Worm (Caenorhabditis elegans) whole organism, mixed stage, embryonic: ENCODE measurements around the gene ttr-35.

Source experiments
- M03D4.4 ChIP-seq: sonication (generic microtip); optimal IDR thresholded peaks from 2 replicates; lab custom pipeline; 2017; ENCODE audit warnings: mild to moderate bottlenecking, missing genetic modification characterization, missing compliant biosample characterization
- bed-3 ChIP-seq: fragments of 200-800 bp; sonication (Bioruptor generic); optimal IDR thresholded peaks from 3 replicates; lab custom pipeline; 2018; ENCODE audit warnings: mild to moderate bottlenecking, missing genetic modification characterization, moderate library complexity, missing compliant biosample characterization
- ceh-39 ChIP-seq: fragments of 150-350 bp; optimal IDR thresholded peaks from 2 replicates; lab custom pipeline; 2014; ENCODE audit warnings: missing biosample characterization, missing genetic modification characterization
- ceh-43 ChIP-seq: fragments of 200-800 bp; sonication (Bioruptor generic); optimal IDR thresholded peaks from 2 replicates; lab custom pipeline; 2018; ENCODE audit warnings: mild to moderate bottlenecking, missing genetic modification characterization, moderate library complexity, missing compliant biosample characterization
- ceh-83 ChIP-seq: fragments of 200-800 bp; sonication (Bioruptor generic); optimal IDR thresholded peaks from 2 replicates; lab custom pipeline; 2018; ENCODE audit warnings: mild to moderate bottlenecking, missing genetic modification characterization, missing compliant biosample characterization
- ces-1 ChIP-seq: fragments of 150-350 bp; optimal IDR thresholded peaks from 2 replicates; lab custom pipeline; 2014; ENCODE audit warnings: missing biosample characterization, missing genetic modification reagents, missing genetic modification characterization
- cnd-1 ChIP-seq: fragments of 200-800 bp; sonication (Bioruptor generic); optimal IDR thresholded peaks from 2 replicates; lab custom pipeline; 2018; ENCODE audit warnings: mild to moderate bottlenecking, missing genetic modification characterization, missing compliant biosample characterization
- drap-1 ChIP-seq: fragments of 200-800 bp; sonication (Bioruptor generic); optimal IDR thresholded peaks from 3 replicates; lab custom pipeline; 2018; ENCODE audit warnings: mild to moderate bottlenecking, missing genetic modification characterization, missing compliant biosample characterization
- elt-1 ChIP-seq: sonication (generic microtip); optimal IDR thresholded peaks from 2 replicates; lab custom pipeline; 2017; ENCODE audit warnings: missing genetic modification characterization, mild to moderate bottlenecking, missing compliant biosample characterization, antibody characterized with exemption, moderate library complexity, borderline replicate concordance; ENCODE audit not compliant: insufficient read depth
- ham-2 ChIP-seq: fragments of 200-800 bp; sonication (Bioruptor generic); optimal IDR thresholded peaks from 2 replicates; lab custom pipeline; 2018; ENCODE audit warnings: mild to moderate bottlenecking, missing genetic modification characterization, missing compliant biosample characterization
- hlh-1 ChIP-seq: fragments of 150-350 bp; optimal IDR thresholded peaks from 2 replicates; lab custom pipeline; 2014; ENCODE audit warnings: missing biosample characterization, missing genetic modification reagents, missing genetic modification characterization
- lin-13 ChIP-seq: fragments of 150-350 bp; optimal IDR thresholded peaks from 2 replicates; lab custom pipeline; 2014; ENCODE audit warnings: missing biosample characterization, missing genetic modification characterization
- lin-32 ChIP-seq: fragments of 200-800 bp; sonication (Bioruptor generic); optimal IDR thresholded peaks from 2 replicates; lab custom pipeline; 2018; ENCODE audit warnings: mild to moderate bottlenecking, missing genetic modification characterization, missing compliant biosample characterization
- lsy-2 ChIP-seq: fragments of 150-350 bp; optimal IDR thresholded peaks from 2 replicates; lab custom pipeline; 2014; ENCODE audit warnings: missing biosample characterization, missing genetic modification characterization
- mab-5 ChIP-seq: fragments of 150-350 bp; optimal IDR thresholded peaks from 2 replicates; lab custom pipeline; 2014; ENCODE audit warnings: missing biosample characterization, missing genetic modification characterization
- mep-1 ChIP-seq: fragments of 150-350 bp; optimal IDR thresholded peaks from 2 replicates; lab custom pipeline; 2017; ENCODE audit warnings: missing biosample characterization, missing genetic modification reagents, missing genetic modification characterization, inconsistent platforms
- mls-2 ChIP-seq: sonication (generic microtip); optimal IDR thresholded peaks from 2 replicates; lab custom pipeline; 2016; ENCODE audit warnings: mild to moderate bottlenecking, missing genetic modification characterization, moderate library complexity, missing compliant biosample characterization
- nhr-12 ChIP-seq: fragments of 150-350 bp; optimal IDR thresholded peaks from 2 replicates; lab custom pipeline; 2014; ENCODE audit warnings: missing biosample characterization, missing genetic modification characterization
- nhr-2 ChIP-seq: fragments of 150-350 bp; optimal IDR thresholded peaks from 2 replicates; lab custom pipeline; 2014; ENCODE audit warnings: missing biosample characterization, missing genetic modification characterization
- nhr-237 ChIP-seq: fragments of 150-350 bp; optimal IDR thresholded peaks from 2 replicates; lab custom pipeline; 2014; ENCODE audit warnings: missing biosample characterization, missing genetic modification characterization
- nhr-28 ChIP-seq: fragments of 150-350 bp; optimal IDR thresholded peaks from 2 replicates; lab custom pipeline; 2014; ENCODE audit warnings: missing biosample characterization, missing genetic modification characterization
- nhr-76 ChIP-seq: sonication (generic microtip); optimal IDR thresholded peaks from 2 replicates; lab custom pipeline; 2017; ENCODE audit warnings: missing biosample characterization, missing genetic modification characterization
- pha-4 ChIP-seq: fragments of 150-350 bp; optimal IDR thresholded peaks from 2 replicates; lab custom pipeline; 2018; ENCODE audit warnings: missing biosample characterization, missing genetic modification reagents, missing genetic modification characterization
- sem-2 ChIP-seq: fragments of 200-800 bp; sonication (Bioruptor generic); optimal IDR thresholded peaks from 2 replicates; lab custom pipeline; 2018; ENCODE audit warnings: mild to moderate bottlenecking, missing genetic modification characterization, missing compliant biosample characterization
- snpc-4 ChIP-seq: fragments of 150-350 bp; optimal IDR thresholded peaks from 2 replicates; lab custom pipeline; 2014; ENCODE audit warnings: missing biosample characterization, missing genetic modification characterization
- sptf-1 ChIP-seq: sonication (generic microtip); optimal IDR thresholded peaks from 2 replicates; lab custom pipeline; 2017; ENCODE audit warnings: mild to moderate bottlenecking, missing genetic modification characterization, moderate library complexity, missing compliant biosample characterization
- tbx-8 ChIP-seq: fragments of 200-800 bp; sonication (Bioruptor generic); optimal IDR thresholded peaks from 2 replicates; lab custom pipeline; 2018; ENCODE audit warnings: mild to moderate bottlenecking, missing genetic modification characterization, moderate library complexity, missing compliant biosample characterization
- unc-120 ChIP-seq: sonication (generic microtip); optimal IDR thresholded peaks from 2 replicates; lab custom pipeline; 2017; ENCODE audit warnings: missing genetic modification characterization, missing compliant biosample characterization; ENCODE audit not compliant: poor library complexity, severe bottlenecking
- unc-39 ChIP-seq: fragments of 150-350 bp; optimal IDR thresholded peaks from 2 replicates; lab custom pipeline; 2014; ENCODE audit warnings: missing biosample characterization, missing genetic modification characterization
- unc-62 ChIP-seq: fragments of 150-350 bp; optimal IDR thresholded peaks from 2 replicates; lab custom pipeline; 2014; ENCODE audit warnings: missing biosample characterization, missing genetic modification reagents, missing genetic modification characterization
- zip-8 ChIP-seq: fragments of 150-350 bp; optimal IDR thresholded peaks from 2 replicates; lab custom pipeline; 2014; ENCODE audit warnings: missing biosample characterization, missing genetic modification characterization
- ztf-11 ChIP-seq: fragments of 150-350 bp; optimal IDR thresholded peaks from 2 replicates; lab custom pipeline; 2014; ENCODE audit warnings: missing biosample characterization, missing genetic modification characterization

The ttr-35 gene

ce11 chrX:6473698-6474314 is 38.3 kb upstream of the ttr-35 start, which contains the start of the genes C15B12.4 and C15B12.8:
Gene C15B12.4, minus strand, starts transcription at chrX:6473748.
Gene C15B12.8, plus strand, starts transcription at chrX:6474264.
- no peak for TF ChIP-seq ceh-39 (tag; lab: Kevin White, UChicago)
- no peak for TF ChIP-seq M03D4.4 (tag; lab: Kevin White, UChicago)
- no peak for TF ChIP-seq nhr-12
- TF ChIP-seq lin-32 (GFP tag; lab: Kevin White, UChicago), result no peak
- no peak for TF ChIP-seq lin-13
- no peak for TF ChIP-seq ceh-83
- TF ChIP-seq ztf-11 (tag; lab: Kevin White, UChicago), result no peak
- TF ChIP-seq snpc-4, result no peak
- no peak for TF ChIP-seq ceh-43 (GFP tag; lab: Kevin White, UChicago)
- no peak for TF ChIP-seq tbx-8 (GFP tag; lab: Kevin White, UChicago)
- TF ChIP-seq nhr-28 (tag; lab: Kevin White, UChicago), result no peak

DNA sequence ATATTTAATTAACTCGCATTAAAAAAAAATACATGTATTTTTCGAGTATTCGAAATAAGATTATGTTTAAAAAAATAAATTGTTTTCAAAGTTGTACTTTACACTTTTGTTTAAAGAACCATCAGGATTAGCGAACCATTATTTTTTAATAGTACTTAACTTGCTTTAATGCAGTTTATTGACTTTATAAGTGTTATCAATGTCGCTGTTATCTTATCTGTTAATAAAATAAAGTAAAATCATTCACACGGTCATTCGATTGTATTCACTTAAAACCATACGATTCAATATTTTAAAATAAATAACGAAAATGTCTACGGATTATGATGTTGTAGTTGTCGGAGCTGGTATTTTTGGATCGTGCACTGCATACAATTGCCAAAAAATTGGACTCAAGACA is 35.5 kb upstream of the ttr-35 start, which contains the start of gene C15B12.1:
Gene C15B12.1, plus strand, starts transcription at position 271 of the 400 bp plus-strand sequence.
- TF ChIP-seq lin-32 (GFP tag; lab: Kevin White, UChicago), result no peak
- TF ChIP-seq M03D4.4 (tag; lab: Kevin White, UChicago), result no peak
- no peak for TF ChIP-seq ces-1 (GFP tag; lab: Kevin White, UChicago)
- no peak for TF ChIP-seq mep-1 (tag; lab: Kevin White, UChicago)
- TF ChIP-seq zip-8 (tag; lab: Kevin White, UChicago), result no peak
- no peak for TF ChIP-seq pha-4 (tag; lab: Kevin White, UChicago)
- no peak for TF ChIP-seq nhr-28 (tag; lab: Kevin White, UChicago)
- no peak for TF ChIP-seq elt-1 (tag; lab: Kevin White, UChicago)
- no peak for TF ChIP-seq ztf-11 (tag; lab: Kevin White, UChicago)
- TF ChIP-seq drap-1 (GFP tag; lab: Kevin White, UChicago), result no peak
- TF ChIP-seq ham-2 (GFP tag; lab: Kevin White, UChicago), result no peak
- no peak for TF ChIP-seq ceh-39 (tag; lab: Kevin White, UChicago)
- TF ChIP-seq mls-2 (tag; lab: Kevin White, UChicago), result no peak
- no peak for TF ChIP-seq ceh-43 (GFP tag; lab: Kevin White, UChicago)
- no peak for TF ChIP-seq hlh-1 (tag; lab: Kevin White, UChicago)
- TF ChIP-seq nhr-12, result no peak
- no peak for TF ChIP-seq ceh-83
- TF ChIP-seq sptf-1, result no peak
- no peak for TF ChIP-seq cnd-1

ce11 chrX:6484780-6485179 is 27.3 kb upstream of the ttr-35 start, which contains the start of gene gar-1:
Gene gar-1, minus strand, starts transcription at chrX:6484880.
- TF ChIP-seq nhr-2 (tag; lab: Kevin White, UChicago) (no peak), ces-1 (GFP tag; lab: Kevin White, UChicago) (no peak), unc-62 (GFP tag; lab: Kevin White, UChicago) (no peak), elt-1 (tag; lab: Kevin White, UChicago) (no peak), nhr-237 (tag; lab: Kevin White, UChicago) (no peak), drap-1 (GFP tag; lab: Kevin White, UChicago) (no peak), ceh-83 (no peak), mab-5 (tag; lab: Kevin White, UChicago) (no peak), mls-2 (tag; lab: Kevin White, UChicago) (no peak), nhr-76 (tag; lab: Kevin White, UChicago) (no peak), ztf-11 (tag; lab: Kevin White, UChicago) (no peak)

DNA sequence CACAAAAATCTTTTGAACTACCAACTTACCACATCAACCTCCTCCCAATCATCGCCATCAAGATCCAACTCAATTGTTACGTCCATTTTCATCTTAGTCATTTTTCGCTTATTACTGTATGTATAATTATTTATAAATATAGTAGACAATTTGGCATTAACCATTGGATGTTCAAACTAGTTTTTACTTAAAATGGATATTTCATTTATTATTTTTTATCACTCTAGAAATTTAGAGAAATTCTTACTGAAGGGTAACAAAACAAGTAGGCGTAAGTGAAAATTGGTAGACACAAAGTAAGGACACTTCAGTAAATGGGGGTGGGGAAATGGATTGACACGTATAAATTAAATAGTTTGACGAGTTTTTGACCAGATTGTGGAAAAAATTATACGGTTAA is 12.3 kb upstream of the ttr-35 start, which contains the start of gene actl-1:
Gene actl-1, minus strand, starts transcription at position 101 of the 400 bp plus-strand sequence.
- TF ChIP-seq ham-2 (GFP tag; lab: Kevin White, UChicago) (no peak), unc-39 (tag; lab: Kevin White, UChicago) (no peak), hlh-1 (tag; lab: Kevin White, UChicago) (no peak), unc-62 (GFP tag; lab: Kevin White, UChicago) (no peak), bed-3 (GFP tag; lab: Kevin White, UChicago) (no peak)
- TF ChIP-seq, all 35 proteins: peak for 0

ce11 chrX:6503148-6503547 is 8.9 kb upstream of the ttr-35 start:
- TF ChIP-seq nhr-2 (tag; lab: Kevin White, UChicago) (no peak), pha-4 (tag; lab: Kevin White, UChicago) (no peak), sem-2 (GFP tag; lab: Kevin White, UChicago) (no peak), lsy-2 (no peak), unc-120 (tag; lab: Kevin White, UChicago) (no peak), nhr-12 (no peak), tbx-8 (GFP tag; lab: Kevin White, UChicago) (no peak), M03D4.4 (tag; lab: Kevin White, UChicago) (no peak), cnd-1 (no peak), drap-1 (GFP tag; lab: Kevin White, UChicago) (no peak), ces-1 (GFP tag; lab: Kevin White, UChicago) (no peak), mls-2 (tag; lab: Kevin White, UChicago) (no peak), nhr-237 (tag; lab: Kevin White, UChicago) (no peak), bed-3 (GFP tag; lab: Kevin White, UChicago) (no peak), mab-5 (tag; lab: Kevin White, UChicago) (no peak), lin-32 (GFP tag; lab: Kevin White, UChicago) (no peak)
- TF ChIP-seq, all 35 proteins: peak for 0
